Fruit fly (Drosophila melanogaster): ENCODE results near the gene Theg.

DNA sequence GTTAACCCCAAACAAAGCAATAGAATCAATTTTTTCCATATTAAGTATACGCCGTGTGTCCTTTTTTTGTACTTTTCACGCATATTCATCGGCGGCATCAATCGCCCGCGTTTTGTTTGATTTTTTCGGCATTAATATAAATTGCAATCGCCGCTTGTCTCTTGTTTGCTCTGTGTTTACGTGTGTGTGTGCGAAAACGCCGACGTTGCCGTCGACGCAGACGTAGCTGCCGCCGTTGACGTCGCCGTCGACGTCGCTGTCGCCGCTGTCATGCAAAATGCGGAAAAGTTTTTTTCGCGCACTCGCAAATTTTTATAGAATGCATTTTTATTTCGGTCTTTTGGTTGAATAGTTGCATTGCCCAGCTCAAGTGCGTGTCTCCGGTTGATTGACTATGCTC, 41.5 kb upstream of the Theg start:
- no peak for TF ChIP-seq CrebA (GFP tag; optimal IDR thresholded peaks at IDR 0.05; ENCODE audit: borderline replicate concordance)
- TF ChIP-seq pan (optimal IDR thresholded peaks at IDR 0.05) = no peak
- no peak for TF ChIP-seq rgr (GFP tag; optimal IDR thresholded peaks at IDR 0.05)
- no peak for TF ChIP-seq lola (GFP tag; optimal IDR thresholded peaks at IDR 0.05)
- no peak for TF ChIP-seq psq (GFP tag; optimal IDR thresholded peaks at IDR 0.05)
- TF ChIP-seq sage (GFP tag; optimal IDR thresholded peaks at IDR 0.05) = no peak
